Worm (Caenorhabditis elegans): Measurements from ENCODE around the gene F20A1.2.

Gene F20A1.2

DNA sequence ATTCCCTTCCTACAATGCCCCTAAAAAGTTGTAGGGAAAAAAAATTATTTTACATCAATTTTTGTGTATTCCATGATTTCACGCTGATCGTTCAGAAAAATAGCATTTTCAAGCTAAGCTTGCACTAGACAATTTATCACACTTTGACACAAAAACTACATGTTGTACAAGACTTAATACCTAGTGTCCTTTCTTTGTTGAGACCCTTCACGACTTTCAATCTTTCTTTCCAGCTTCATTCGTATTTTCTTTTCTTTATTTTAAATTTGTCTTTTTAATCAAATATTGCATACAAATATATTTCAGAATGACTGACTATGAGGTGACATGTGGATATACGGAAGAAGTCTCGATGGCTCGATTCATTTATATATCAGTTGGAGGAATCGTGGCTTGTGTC is at the start of gene F20A1.2:
Gene F20A1.2 (plus strand): TSS at position 301 of the 400 bp plus-strand sequence.
- no peak for TF ChIP-seq unc-62 (GFP tag; optimal IDR thresholded peaks at IDR 0.05)

DNA sequence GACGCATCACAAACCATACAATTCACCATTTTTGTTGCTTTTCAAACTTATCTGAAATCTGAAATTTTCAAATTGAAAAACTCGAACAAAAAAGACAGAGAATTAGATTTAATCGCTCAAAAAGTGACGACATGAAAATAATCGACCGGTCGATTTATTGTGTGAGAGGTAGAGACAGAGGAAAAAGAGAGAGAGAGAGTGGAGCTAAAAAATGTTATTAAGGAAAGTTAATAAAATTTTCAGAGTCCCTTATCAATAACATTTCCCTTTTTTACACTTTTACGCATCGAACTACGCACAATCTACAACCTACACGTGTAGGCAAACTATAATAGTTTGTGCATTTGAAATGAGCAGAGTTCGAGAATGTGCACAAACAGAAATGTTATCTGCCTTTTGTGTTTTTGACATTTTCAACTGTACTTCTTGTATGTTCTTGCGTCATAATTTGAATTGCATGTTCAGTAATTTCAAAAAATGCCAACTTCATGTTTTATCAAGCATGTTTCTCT is 49.0 kb upstream of the F20A1.2 start, which contains the start of gene nhr-107:
Gene nhr-107 (minus strand): TSS at position 51 of the 512 bp plus-strand sequence.
- no peak for TF ChIP-seq unc-62 (GFP tag; optimal IDR thresholded peaks at IDR 0.05)

DNA sequence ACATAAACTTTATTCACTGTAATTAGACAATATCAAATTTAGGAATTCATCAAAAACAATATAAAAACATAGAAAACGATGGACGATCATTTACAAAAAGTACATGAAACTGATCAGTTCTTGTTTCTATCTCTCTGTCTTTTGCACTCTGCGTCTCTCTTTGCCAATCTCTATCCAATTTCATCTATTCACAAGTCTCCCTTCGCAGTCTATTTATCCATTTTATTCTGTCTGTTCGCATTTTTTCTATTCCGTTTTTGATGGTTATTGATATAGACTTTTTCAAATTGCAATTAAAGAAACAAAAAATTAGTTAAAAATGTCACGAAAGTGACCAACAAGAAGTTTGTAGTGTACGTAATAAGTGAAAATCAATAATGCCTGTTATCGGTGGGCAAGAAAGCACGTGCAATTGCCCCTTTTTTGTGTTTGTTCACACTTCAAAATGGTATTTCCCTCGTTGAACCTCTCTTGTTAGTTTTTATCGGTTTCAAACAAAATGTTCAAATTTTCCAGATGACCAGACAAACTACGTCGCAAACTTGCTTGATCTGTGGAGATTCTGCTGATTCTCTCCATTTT is 47.7 kb upstream of the F20A1.2 start, which contains the start of gene nhr-42:
Gene nhr-42 (plus strand): TSS at position 517 of the 582 bp plus-strand sequence.
- no peak for TF ChIP-seq unc-62 (GFP tag; optimal IDR thresholded peaks at IDR 0.05)

DNA sequence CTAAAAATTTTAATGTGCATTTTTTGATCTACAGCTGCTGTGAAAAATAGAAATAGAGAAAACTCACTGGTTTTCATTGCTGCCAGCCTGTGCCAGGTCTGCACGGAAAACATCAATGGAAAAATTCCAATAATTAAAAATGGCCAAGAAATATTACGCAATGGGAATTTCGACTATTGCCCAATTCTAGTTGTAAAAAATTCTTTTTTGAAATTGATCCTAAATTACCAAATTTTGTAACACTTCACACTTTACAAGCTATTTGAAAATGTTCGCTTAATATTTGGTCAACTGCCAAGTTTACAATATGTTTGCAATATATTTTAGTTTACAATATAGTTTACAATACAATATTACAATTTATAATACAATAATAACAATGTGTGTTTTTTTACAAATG is 45.4 kb upstream of the F20A1.2 start:
- no peak for TF ChIP-seq unc-62 (GFP tag; optimal IDR thresholded peaks at IDR 0.05)

DNA sequence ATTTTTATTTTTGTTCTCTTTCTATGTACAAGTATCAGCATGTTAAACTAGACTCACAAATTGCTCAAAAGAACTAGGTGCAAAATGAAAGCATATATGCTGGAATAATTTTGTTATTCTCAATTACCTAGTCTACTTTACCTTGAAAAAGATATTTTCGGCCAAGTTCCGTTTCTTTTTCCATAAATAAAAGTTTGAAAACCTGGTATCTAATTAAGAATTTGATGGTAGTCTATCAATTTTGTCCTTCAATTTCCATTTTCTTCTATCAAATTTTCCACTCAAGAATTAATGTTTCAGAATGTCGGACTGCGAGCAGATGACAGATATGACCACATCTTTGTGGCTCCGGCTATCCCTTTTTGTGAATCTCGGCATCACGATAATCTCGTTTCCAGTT is 42.3 kb upstream of the F20A1.2 start, which contains the start of gene srab-4:
Gene srab-4 (plus strand): TSS at position 301 of the 400 bp plus-strand sequence.
- no peak for TF ChIP-seq unc-62 (GFP tag; optimal IDR thresholded peaks at IDR 0.05)

DNA sequence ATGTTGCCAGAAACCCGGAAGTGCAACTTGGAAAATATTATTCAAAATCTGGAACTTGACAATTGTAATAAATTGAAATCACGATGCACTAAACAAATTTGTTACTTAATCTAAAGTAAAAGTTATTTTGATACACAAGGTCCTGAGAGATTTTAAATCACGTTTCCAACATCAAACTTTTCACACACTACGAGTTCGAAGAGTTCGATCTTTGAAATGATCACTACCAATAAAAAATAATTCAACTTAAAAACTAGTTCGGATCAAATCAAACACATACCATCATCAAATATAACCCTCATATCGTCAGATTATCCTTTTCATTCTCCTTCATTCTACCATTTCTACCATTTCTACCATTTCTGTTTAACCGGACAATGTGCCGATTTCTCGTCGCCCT is 40.1 kb upstream of the F20A1.2 start, which contains the start of gene spig-10:
Gene spig-10 (plus strand): TSS at position 301 of the 400 bp plus-strand sequence.
- TF ChIP-seq unc-62 (GFP tag; optimal IDR thresholded peaks at IDR 0.05), result no peak

DNA sequence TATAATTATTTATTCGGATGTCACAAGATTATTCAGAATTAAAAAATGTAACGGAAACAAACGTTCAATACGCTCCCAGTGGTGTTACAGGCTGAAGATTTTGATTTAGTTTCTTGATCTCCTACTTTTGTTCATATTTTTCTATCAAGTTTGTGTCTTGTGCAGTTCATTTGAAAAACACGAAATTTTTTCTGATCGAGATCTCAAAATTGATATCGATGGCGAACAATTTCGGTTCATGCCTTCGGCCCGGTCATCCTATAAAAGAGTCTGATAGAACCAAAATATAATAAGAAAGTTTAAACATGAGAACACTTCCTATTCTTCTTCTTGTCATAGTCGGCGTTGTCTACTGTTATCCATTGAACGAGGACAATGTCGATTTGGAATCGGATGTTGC is 38.8 kb upstream of the F20A1.2 start, which contains the start of gene drd-10:
Gene drd-10 (plus strand): TSS at position 301 of the 400 bp plus-strand sequence.
- TF ChIP-seq unc-62 (GFP tag; optimal IDR thresholded peaks at IDR 0.05), result no peak

DNA sequence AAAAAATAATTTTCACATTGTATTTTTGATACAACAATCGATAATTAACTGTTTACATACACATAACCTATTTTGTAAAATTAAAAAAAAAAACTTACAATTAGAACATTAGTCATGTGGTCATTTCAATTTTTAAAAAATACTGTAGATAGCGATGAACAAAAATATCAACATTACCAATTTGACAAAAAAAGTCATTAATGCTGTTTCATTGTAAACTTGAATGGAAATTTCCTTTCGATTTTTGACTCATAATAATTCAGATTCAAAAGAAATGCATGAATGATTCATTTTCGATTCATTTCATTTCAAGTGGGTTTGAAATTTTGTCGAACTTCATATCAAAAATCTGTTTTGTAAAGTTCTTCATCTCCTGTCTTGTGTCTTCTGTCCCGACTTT is 36.6 kb upstream of the F20A1.2 start, which contains the start of gene C33G8.2:
Gene C33G8.2 (plus strand): TSS at position 301 of the 400 bp plus-strand sequence.
- TF ChIP-seq unc-62 (GFP tag; optimal IDR thresholded peaks at IDR 0.05), result no peak

DNA sequence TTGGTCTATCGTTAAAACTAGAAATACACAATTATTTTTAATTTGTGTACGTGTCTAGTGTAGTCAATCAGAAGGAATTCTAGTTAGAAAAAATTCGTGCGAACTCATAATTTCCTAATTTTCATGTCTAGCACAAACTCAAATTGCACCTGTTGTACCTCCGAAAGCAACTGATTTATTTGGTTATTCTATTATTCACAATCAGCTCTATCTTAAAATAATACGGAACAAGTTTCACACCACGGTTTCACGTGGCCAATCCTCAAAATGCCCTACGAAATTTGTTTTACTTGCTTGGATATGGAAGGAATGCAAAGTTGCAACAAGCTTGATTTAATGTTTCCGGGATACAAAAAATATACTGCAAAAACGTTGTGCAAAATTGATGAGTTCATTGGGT is 33.5 kb upstream of the F20A1.2 start, which contains the start of gene srw-127:
Gene srw-127 (plus strand): TSS at position 301 of the 400 bp plus-strand sequence.
- no peak for TF ChIP-seq unc-62 (GFP tag; optimal IDR thresholded peaks at IDR 0.05)

DNA sequence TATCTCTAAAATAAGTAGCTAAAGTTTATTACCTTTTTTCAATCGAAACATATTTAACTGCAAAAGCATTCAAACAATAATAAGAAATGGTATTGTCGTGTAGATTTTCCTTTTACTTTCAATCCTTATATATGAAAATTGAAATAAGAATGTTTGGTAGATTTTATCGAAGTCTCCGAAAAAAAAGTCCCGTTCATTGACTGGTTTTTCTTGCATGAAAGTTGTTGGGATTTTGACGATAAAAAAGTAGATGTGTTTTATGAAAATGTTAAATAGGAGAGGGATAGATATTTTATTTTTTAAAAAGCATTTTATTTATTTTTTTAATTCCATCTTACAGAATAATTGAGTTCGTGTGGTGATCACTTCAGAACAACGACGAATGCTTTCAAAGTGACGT is 30.2 kb upstream of the F20A1.2 start, which contains the start of gene C33G8.13:
Gene C33G8.13 (minus strand): TSS at position 101 of the 400 bp plus-strand sequence.
- TF ChIP-seq unc-62 (GFP tag; optimal IDR thresholded peaks at IDR 0.05), result no peak

DNA sequence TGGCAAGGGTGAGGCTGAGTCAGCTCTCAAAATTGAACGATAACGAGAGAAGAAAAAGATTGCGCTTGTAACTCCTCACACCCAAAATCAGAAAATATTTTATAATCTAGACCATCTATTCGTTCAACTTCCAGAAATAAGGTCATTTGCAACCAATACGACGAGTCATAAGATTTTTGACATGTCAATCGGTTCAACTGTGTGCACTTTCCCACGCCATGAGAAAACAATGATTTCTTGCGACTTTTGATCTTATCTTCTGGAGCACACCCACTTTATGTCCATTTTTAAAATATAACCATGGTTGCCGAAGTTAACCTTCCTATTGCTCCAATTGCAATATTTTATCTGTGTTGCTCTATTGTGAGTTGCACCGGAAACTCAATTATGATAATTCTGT is 29.0 kb upstream of the F20A1.2 start, which contains the start of gene srsx-32:
Gene srsx-32 (plus strand): TSS at position 301 of the 400 bp plus-strand sequence.
- TF ChIP-seq unc-62 (GFP tag; optimal IDR thresholded peaks at IDR 0.05), result no peak

DNA sequence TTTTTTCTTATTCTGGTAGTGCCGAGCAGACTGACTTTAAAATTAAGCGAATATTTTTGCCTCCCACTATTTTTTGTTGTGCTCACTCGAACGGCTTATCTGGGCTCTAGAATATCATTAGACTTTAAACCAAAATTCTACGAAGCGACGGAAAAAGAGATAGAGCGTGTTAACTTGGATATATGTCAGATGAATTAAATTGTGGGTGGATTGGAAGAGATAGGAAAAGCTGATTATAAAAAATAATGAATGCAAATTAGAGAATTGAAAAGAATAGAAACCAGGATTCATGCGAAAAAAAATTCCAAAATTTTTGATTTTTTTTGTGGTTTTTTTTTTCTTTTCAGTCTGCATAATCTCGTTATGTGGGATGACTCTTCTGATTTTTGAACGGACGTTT is 24.3 kb upstream of the F20A1.2 start, which contains the start of gene F20A1.4:
Gene F20A1.4 (minus strand): TSS at position 101 of the 400 bp plus-strand sequence.
- TF ChIP-seq unc-62 (GFP tag; optimal IDR thresholded peaks at IDR 0.05), result no peak

DNA sequence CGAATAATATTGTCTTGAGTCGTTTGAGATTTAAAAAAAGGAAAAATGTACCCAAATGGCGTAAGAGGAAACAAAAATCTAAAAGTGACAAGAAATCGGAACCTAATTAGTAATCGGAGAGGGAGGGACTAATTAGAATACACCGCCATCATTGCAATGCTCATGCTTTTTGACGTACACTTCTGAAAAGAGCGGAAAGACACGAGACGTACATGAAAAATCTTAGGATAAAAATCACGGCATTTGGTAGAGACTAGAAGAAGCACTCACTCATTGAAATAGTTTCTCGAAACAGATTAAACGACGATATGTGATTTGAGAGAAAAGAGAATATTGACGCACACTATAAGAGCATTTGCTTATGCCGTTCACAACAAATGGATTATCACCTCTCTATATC is 23.1 kb upstream of the F20A1.2 start:
- no peak for TF ChIP-seq unc-62 (GFP tag; optimal IDR thresholded peaks at IDR 0.05)

DNA sequence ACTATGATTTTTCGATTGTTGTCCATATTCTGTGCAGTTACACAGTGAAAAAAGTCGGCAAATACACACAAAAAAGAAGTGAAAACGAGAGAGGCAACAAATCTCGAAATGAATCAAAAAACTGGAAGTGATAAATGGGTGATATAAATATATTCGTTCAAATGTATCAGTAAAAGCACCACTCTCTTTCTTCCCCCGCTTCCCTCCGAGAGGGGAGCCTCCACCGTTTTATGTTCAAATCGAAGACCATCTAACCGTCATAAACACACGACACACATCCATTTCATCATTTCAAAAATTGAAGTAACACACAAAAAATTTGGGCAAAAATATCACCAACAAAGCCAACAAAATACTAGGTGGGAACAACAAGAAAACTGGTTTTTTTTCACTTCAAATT is 19.1 kb upstream of the F20A1.2 start, which contains the start of gene F20A1.6:
Gene F20A1.6 (minus strand): TSS at position 101 of the 400 bp plus-strand sequence.
- TF ChIP-seq unc-62 (GFP tag; optimal IDR thresholded peaks at IDR 0.05), result no peak

DNA sequence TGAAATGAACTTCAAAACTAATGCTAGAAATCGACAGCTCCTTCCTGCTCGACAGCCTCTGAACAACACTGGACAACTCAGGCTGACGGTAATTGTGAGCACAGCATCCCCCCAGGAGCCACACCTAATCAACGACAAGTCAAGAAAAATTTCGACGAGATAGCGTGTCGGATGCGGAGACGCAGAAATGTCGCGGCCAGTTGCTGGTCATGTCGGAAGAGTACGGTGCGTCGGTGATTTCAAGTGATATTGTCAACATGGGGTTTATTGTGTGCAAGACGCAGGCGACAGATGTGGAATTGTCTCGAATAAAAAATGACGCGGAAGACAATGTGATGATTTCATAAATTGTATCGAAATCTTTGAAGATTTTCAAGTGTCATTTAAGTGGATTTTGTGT is 9.6 kb upstream of the F20A1.2 start, which contains the start of gene twk-11:
Gene twk-11 (minus strand): TSS at position 101 of the 400 bp plus-strand sequence.
- TF ChIP-seq unc-62 (GFP tag; optimal IDR thresholded peaks at IDR 0.05), result no peak

DNA sequence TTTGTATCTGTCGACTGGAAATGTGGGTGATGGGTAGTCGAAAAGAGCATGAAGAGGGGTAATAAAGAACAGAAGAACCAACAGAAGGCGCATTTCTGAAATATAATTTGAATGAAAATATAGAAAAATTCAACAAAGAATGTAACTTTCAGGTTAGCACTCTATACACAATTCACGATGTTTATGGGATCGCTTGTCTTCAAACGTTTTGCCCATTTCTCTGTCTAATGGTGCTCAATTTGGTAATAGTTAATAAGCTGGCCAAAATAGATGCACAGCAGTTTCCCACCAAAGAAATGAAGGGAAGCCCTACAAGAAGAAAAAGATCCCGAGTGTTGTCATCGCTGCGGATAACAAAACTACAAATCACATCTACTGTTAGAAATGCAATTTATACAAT is 1.4 kb downstream of the F20A1.2 start, which contains the start of gene F20A1.8:
Gene F20A1.8 (minus strand): TSS at position 101 of the 400 bp plus-strand sequence.
- TF ChIP-seq unc-62 (GFP tag; optimal IDR thresholded peaks at IDR 0.05), result no peak

Measured in whole organism, dauer.